Worm (Caenorhabditis elegans): Measurements from ENCODE around the gene spc-2.

spc-2 gene

ce11 chrIII:8142217-8142616 is 39.5 kb upstream of the spc-2 start:
- TF ChIP-seq eyg-1 (tag; optimal IDR thresholded peaks at IDR 0.05): no peak
- TF ChIP-seq hlh-6 (tag; optimal IDR thresholded peaks at IDR 0.05): no peak
- no peak for TF ChIP-seq pha-4 (tag; optimal IDR thresholded peaks at IDR 0.05)
- TF ChIP-seq ama-1 (optimal IDR thresholded peaks at IDR 0.05): no peak
- TF ChIP-seq unc-86 (tag; optimal IDR thresholded peaks at IDR 0.05): no peak
- no peak for TF ChIP-seq tbx-7 (tag; optimal IDR thresholded peaks at IDR 0.05)
- no peak for TF ChIP-seq gmeb-2 (tag; optimal IDR thresholded peaks at IDR 0.05)
- no peak for TF ChIP-seq ceh-19 (GFP tag; optimal IDR thresholded peaks at IDR 0.05)
- TF ChIP-seq F13H6.1 (tag; optimal IDR thresholded peaks at IDR 0.05): no peak
- TF ChIP-seq ceh-30 (tag; optimal IDR thresholded peaks at IDR 0.05): no peak
- no peak for TF ChIP-seq unc-55 (GFP tag; optimal IDR thresholded peaks at IDR 0.05)
- TF ChIP-seq sox-4 (tag; optimal IDR thresholded peaks at IDR 0.05): no peak
- TF ChIP-seq hlh-13 (GFP tag; optimal IDR thresholded peaks at IDR 0.05): no peak
- no peak for TF ChIP-seq unc-42 (tag; optimal IDR thresholded peaks at IDR 0.05)
- no peak for TF ChIP-seq ceh-31 (tag; optimal IDR thresholded peaks at IDR 0.05)
- TF ChIP-seq rnt-1 (tag; optimal IDR thresholded peaks at IDR 0.05): no peak
- TF ChIP-seq ets-4 (tag; optimal IDR thresholded peaks at IDR 0.05): no peak
- no peak for TF ChIP-seq ceh-45 (GFP tag; IDR thresholded peaks at IDR 0.05)

ce11 chrIII:8144574-8145065 is 37.1 kb upstream of the spc-2 start, which contains the start of the genes C14B9.8 and mrpl-18:
Gene C14B9.8, minus strand, starts transcription at chrIII:8144629.
Gene mrpl-18, plus strand, starts transcription at chrIII:8145015.
- TF ChIP-seq nhr-11 (tag; optimal IDR thresholded peaks at IDR 0.05) (no peak), ceh-31 (tag; optimal IDR thresholded peaks at IDR 0.05) (peak; percentile 95), unc-3 (GFP tag; conservative IDR thresholded peaks at IDR 0.05) (no peak), unc-3 (tag; optimal IDR thresholded peaks at IDR 0.05) (no peak), npax-4 (tag; optimal IDR thresholded peaks at IDR 0.05) (no peak), tbx-2 (tag; optimal IDR thresholded peaks at IDR 0.05) (peak; percentile 95), pag-3 (tag; optimal IDR thresholded peaks at IDR 0.05; ENCODE audit: borderline replicate concordance) (no peak), ceh-2 (tag; optimal IDR thresholded peaks at IDR 0.05) (peak; percentile 94), C38D4.7 (GFP tag; optimal IDR thresholded peaks at IDR 0.05) (no peak), sox-4 (tag; optimal IDR thresholded peaks at IDR 0.05) (no peak), ceh-18 (tag; optimal IDR thresholded peaks at IDR 0.05) (peak; percentile 8), gmeb-2 (tag; optimal IDR thresholded peaks at IDR 0.05) (no peak), unc-42 (tag; optimal IDR thresholded peaks at IDR 0.05) (peak; percentile 55), ceh-19 (GFP tag; optimal IDR thresholded peaks at IDR 0.05) (no peak), hlh-6 (tag; optimal IDR thresholded peaks at IDR 0.05) (no peak), odd-2 (tag; optimal IDR thresholded peaks at IDR 0.05) (no peak), rnt-1 (tag; optimal IDR thresholded peaks at IDR 0.05) (peak; percentile 71), elt-4 (tag; optimal IDR thresholded peaks at IDR 0.05) (no peak), fkh-6 (tag; optimal IDR thresholded peaks at IDR 0.05) (peak; percentile 64), ama-1 (optimal IDR thresholded peaks at IDR 0.05) (no peak), hlh-8 (tag; optimal IDR thresholded peaks at IDR 0.05) (peak; percentile 81), ceh-22 (tag; optimal IDR thresholded peaks at IDR 0.05) (no peak), nhr-232 (tag; optimal IDR thresholded peaks at IDR 0.05) (no peak), zip-5 (tag; optimal IDR thresholded peaks at IDR 0.05) (peak; percentile 88), ceh-48 (tag; optimal IDR thresholded peaks at IDR 0.05) (no peak), C08G9.2 (tag; optimal IDR thresholded peaks at IDR 0.05) (peak; percentile 96), sox-2 (GFP tag; IDR thresholded peaks at IDR 0.05) (no peak), syd-9 (tag; optimal IDR thresholded peaks at IDR 0.05) (no peak), ceh-6 (GFP tag; optimal IDR thresholded peaks at IDR 0.05) (no peak), ceh-14 (tag; optimal IDR thresholded peaks at IDR 0.05) (peak; percentile 2), pax-1 (tag; optimal IDR thresholded peaks at IDR 0.05) (no peak), dve-1 (tag; optimal IDR thresholded peaks at IDR 0.05) (no peak), ref-2 (tag; optimal IDR thresholded peaks at IDR 0.05) (peak; percentile 83), hlh-13 (GFP tag; optimal IDR thresholded peaks at IDR 0.05) (no peak), che-1 (tag; optimal IDR thresholded peaks at IDR 0.05) (no peak), hlh-15 (tag; optimal IDR thresholded peaks at IDR 0.05) (peak; percentile 2), ahr-1 (tag; optimal IDR thresholded peaks at IDR 0.05) (peak; percentile 56), ceh-9 (tag; optimal IDR thresholded peaks at IDR 0.05) (no peak), lim-6 (tag; optimal IDR thresholded peaks at IDR 0.05) (peak; percentile 63), tbx-7 (tag; optimal IDR thresholded peaks at IDR 0.05) (peak; percentile 98), fkh-10 (GFP tag; optimal IDR thresholded peaks at IDR 0.05) (no peak), lin-11 (tag; optimal IDR thresholded peaks at IDR 0.05) (no peak), ceh-24 (tag; optimal IDR thresholded peaks at IDR 0.05) (no peak), ets-4 (tag; optimal IDR thresholded peaks at IDR 0.05) (peak; percentile 84)
